Fruit fly (Drosophila melanogaster): Measurements from ENCODE around the gene CG43092.

Gene CG43092

DNA sequence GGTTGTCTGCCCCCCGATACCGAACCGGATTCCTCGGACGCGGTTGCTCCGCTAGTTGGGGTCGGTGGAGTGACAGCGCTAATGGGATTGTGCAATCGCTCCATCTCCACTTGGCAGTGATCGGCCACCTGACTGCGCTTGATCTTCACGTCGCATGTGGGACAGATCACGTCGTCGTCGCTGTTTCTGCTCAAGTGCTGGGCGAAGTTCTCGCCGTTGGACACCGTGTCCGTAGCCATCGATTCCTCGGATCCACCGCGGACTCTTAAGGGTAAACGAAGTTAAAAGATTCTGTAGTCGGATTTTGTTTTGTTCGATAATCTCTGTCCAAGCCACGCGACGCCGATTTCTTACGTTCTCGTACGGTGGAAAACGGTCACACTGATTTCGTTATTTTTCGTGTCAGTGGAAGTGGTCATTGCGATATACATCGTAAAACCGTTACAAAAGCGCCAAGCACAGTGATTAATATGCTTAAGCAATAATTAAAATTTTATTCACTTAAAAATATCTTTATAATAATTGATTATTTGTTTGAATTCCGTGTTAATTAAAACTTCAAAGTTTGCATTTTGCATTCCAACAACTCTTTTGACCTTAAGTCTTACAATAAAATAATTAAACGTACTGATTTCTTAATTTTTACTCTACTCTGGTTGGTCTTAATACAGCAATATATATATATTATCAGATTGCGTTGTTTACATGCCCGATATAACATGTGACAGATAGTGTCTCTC is 43.3 kb downstream of the CG43092 start, which contains the start of gene RNF220 (continued):
- peak; percentile 24; the same call in 1 of the 2 replicates for TF ChIP-seq CG6272 (GFP tag; IDR thresholded peaks at IDR 0.05)
- TF ChIP-seq Dek (tag; optimal IDR thresholded peaks at IDR 0.05) = peak; percentile 40
- peak; percentile 82 for TF ChIP-seq amos (GFP tag; IDR thresholded peaks at IDR 0.05; ENCODE audit: partially characterized antibody)
- no peak for TF ChIP-seq lab (GFP tag; optimal IDR thresholded peaks at IDR 0.05)
- TF ChIP-seq cato (GFP tag; optimal IDR thresholded peaks at IDR 0.05; ENCODE audit: borderline replicate concordance) = no peak
- no peak for TF ChIP-seq btn (GFP tag; optimal IDR thresholded peaks at IDR 0.05)
- peak; percentile 50 for TF ChIP-seq CG9727 (GFP tag; optimal IDR thresholded peaks at IDR 0.05)
- TF ChIP-seq CG4617 (GFP tag; optimal IDR thresholded peaks at IDR 0.05; ENCODE audit: borderline replicate concordance) = peak; percentile 5
- peak; percentile 24 for TF ChIP-seq Dp (GFP tag; optimal IDR thresholded peaks at IDR 0.05)
- TF ChIP-seq C15 (GFP tag; IDR thresholded peaks at IDR 0.05) = no peak
- peak; percentile 54 for TF ChIP-seq CG30403 (GFP tag; optimal IDR thresholded peaks at IDR 0.05)
- peak; percentile 51 for TF ChIP-seq pzg (GFP tag; optimal IDR thresholded peaks at IDR 0.05)
- TF ChIP-seq sug (tag; optimal IDR thresholded peaks at IDR 0.05) = no peak
- peak; percentile 41 for TF ChIP-seq CG1603 (tag; optimal IDR thresholded peaks at IDR 0.05)
- no peak for TF ChIP-seq D (optimal IDR thresholded peaks at IDR 0.05)
- no peak for TF ChIP-seq D (GFP tag; optimal IDR thresholded peaks at IDR 0.05)
- TF ChIP-seq mld (GFP tag; IDR thresholded peaks at IDR 0.05; ENCODE audit: partially characterized antibody) = peak; percentile 58; the same call in 1 of the 3 replicates
- peak; percentile 31 for TF ChIP-seq Sin3A (optimal IDR thresholded peaks at IDR 0.05)
- TF ChIP-seq CG15601 (tag; optimal IDR thresholded peaks at IDR 0.05) = no peak
- no peak for TF ChIP-seq gcm (GFP tag; optimal IDR thresholded peaks at IDR 0.05)
- no peak for TF ChIP-seq CG11085 (GFP tag; IDR thresholded peaks at IDR 0.05)
- TF ChIP-seq CG2712 (tag; optimal IDR thresholded peaks at IDR 0.05) = peak; percentile 34
- TF ChIP-seq CG14710 (tag; optimal IDR thresholded peaks at IDR 0.05) = peak; percentile 56
- TF ChIP-seq CoRest (tag; optimal IDR thresholded peaks at IDR 0.05) = peak; percentile 55
- no peak for TF ChIP-seq CG10147 (GFP tag; optimal IDR thresholded peaks at IDR 0.05)
- peak; percentile 59 for TF ChIP-seq Med (GFP tag)
- TF ChIP-seq CG6791 (GFP tag; IDR thresholded peaks at IDR 0.05; ENCODE audit: partially characterized antibody) = peak; percentile 81
- no peak for TF ChIP-seq CG17802 (tag; optimal IDR thresholded peaks at IDR 0.05)
- no peak for TF ChIP-seq B-H2 (GFP tag; optimal IDR thresholded peaks at IDR 0.05)
- peak; percentile 47 for TF ChIP-seq CG9932 (GFP tag; IDR thresholded peaks at IDR 0.05)
- TF ChIP-seq hkb (optimal IDR thresholded peaks at IDR 0.05) = no peak
- no peak for TF ChIP-seq hkb (GFP tag; IDR thresholded peaks at IDR 0.05)
- peak; percentile 46 for TF ChIP-seq phol (tag; optimal IDR thresholded peaks at IDR 0.05)
- TF ChIP-seq CG13287 (GFP tag; IDR thresholded peaks at IDR 0.05; ENCODE audit: partially characterized antibody) = peak; percentile 70
- 0 out of 2 replicates have a peak, but pooled peaks have one; percentile 34 for TF ChIP-seq chm (GFP tag; IDR thresholded peaks at IDR 0.05)
- no peak for TF ChIP-seq CG1024 (GFP tag; IDR thresholded peaks at IDR 0.05)
- TF ChIP-seq ci (GFP tag; IDR thresholded peaks at IDR 0.05) = 0 out of 3 replicates have a peak, but pooled peaks have one; percentile 9
- TF ChIP-seq MBD-R2 (GFP tag; IDR thresholded peaks at IDR 0.05) = peak; percentile 45
- TF ChIP-seq D19A (tag; optimal IDR thresholded peaks at IDR 0.05) = peak; percentile 1
- TF ChIP-seq oc (tag; optimal IDR thresholded peaks at IDR 0.05) = no peak
- no peak for TF ChIP-seq ewg (GFP tag; optimal IDR thresholded peaks at IDR 0.05)
- 0 out of 2 replicates have a peak, but pooled peaks have one; percentile 8 for TF ChIP-seq klu (GFP tag; IDR thresholded peaks at IDR 0.05)
- no peak for TF ChIP-seq sqz (GFP tag; optimal IDR thresholded peaks at IDR 0.05)
- no peak for TF ChIP-seq salm (tag; optimal IDR thresholded peaks at IDR 0.05)
- TF ChIP-seq dm (GFP tag; optimal IDR thresholded peaks at IDR 0.05) = peak; percentile 30
- peak; percentile 5 for TF ChIP-seq Sox102F (GFP tag; optimal IDR thresholded peaks at IDR 0.05)
- TF ChIP-seq CG7963 (GFP tag; IDR thresholded peaks at IDR 0.05; ENCODE audit: partially characterized antibody) = peak; percentile 61; the same call in 2 of the 3 replicates
- TF ChIP-seq luna (GFP tag; optimal IDR thresholded peaks at IDR 0.05) = no peak
- TF ChIP-seq ato (GFP tag; IDR thresholded peaks at IDR 0.05; ENCODE audit: partially characterized antibody) = peak; percentile 47

Data from whole organism, embryonic.